Worm (Caenorhabditis elegans): Measurements from ENCODE around the gene srw-122.

DNA sequence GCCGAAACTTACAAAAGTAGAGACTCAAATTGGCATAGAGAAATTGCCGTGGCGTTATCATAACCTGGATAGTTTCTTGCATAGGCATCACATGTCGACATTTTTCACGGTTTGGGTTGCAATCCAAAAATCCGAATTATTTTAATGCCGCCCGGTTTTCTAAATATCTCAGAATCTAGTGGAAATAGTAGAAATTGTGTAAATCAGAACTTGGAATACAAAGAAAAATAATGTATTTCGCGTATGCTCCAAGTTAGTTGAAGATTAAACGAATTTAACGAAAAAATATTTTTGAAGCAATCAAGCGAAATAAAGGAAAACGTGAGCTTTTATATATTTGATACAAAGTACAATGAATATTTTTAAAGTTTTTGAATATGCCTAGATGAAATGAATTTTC is 8.9 kb upstream of the srw-122 start, which contains the start of gene srw-144:
- TF ChIP-seq ama-1 (optimal IDR thresholded peaks at IDR 0.05), result no peak
- TF ChIP-seq ceh-36 (tag; optimal IDR thresholded peaks at IDR 0.05), result no peak
- no peak for TF ChIP-seq tbx-37 (GFP tag; conservative IDR thresholded peaks at IDR 0.05)
- no peak for TF ChIP-seq tbx-11 (GFP tag; IDR thresholded peaks at IDR 0.05)
- no peak for TF ChIP-seq hmg-4 (GFP tag; optimal IDR thresholded peaks at IDR 0.05)

Data from whole organism, early embryonic.